Fruit fly (Drosophila melanogaster): ENCODE results near the gene GAA1.

GAA1 gene

DNA sequence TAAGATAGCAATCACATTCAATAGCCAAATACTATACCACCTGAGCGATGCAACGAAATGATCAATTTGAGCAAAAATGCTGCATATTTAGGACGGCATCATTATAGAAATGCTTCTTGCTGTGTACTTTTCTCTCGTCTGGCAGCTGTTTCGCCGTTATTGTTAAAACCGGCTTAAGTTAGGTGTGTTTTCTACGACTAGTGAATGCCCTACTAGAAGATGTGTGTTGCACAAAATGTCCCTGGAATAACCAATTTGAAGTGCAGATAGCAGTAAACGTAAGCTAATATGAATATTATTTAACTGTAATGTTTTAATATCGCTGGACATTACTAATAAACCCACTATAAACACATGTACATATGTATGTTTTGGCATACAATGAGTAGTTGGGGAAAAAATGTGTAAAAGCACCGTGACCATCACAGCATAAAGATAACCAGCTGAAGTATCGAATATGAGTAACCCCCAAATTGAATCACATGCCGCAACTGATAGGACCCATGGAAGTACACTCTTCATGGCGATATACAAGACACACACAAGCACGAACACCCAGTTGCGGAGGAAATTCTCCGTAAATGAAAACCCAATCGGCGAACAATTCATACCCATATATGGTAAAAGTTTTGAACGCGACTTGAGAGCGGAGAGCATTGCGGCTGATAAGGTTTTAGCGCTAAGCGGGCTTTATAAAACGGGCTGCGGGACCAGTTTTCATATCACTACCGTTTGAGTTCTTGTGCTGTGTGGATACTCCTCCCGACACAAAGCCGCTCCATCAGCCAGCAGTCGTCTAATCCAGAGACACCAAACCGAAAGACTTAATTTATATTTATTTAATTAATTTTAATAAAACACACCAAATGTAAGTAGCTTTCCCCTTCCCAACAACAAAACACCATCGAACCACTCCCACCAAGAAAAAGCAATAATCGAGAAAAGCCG lies 27.3 kb upstream of the GAA1 start, which contains the start of gene Act5C (continued):
- TF ChIP-seq ap (GFP tag; IDR thresholded peaks at IDR 0.05) (peak; percentile 82), Scr (GFP tag; IDR thresholded peaks at IDR 0.05; ENCODE audit: partially characterized antibody) (no peak), BEAF-32 (GFP tag; optimal IDR thresholded peaks at IDR 0.05) (peak; percentile 1)

DNA sequence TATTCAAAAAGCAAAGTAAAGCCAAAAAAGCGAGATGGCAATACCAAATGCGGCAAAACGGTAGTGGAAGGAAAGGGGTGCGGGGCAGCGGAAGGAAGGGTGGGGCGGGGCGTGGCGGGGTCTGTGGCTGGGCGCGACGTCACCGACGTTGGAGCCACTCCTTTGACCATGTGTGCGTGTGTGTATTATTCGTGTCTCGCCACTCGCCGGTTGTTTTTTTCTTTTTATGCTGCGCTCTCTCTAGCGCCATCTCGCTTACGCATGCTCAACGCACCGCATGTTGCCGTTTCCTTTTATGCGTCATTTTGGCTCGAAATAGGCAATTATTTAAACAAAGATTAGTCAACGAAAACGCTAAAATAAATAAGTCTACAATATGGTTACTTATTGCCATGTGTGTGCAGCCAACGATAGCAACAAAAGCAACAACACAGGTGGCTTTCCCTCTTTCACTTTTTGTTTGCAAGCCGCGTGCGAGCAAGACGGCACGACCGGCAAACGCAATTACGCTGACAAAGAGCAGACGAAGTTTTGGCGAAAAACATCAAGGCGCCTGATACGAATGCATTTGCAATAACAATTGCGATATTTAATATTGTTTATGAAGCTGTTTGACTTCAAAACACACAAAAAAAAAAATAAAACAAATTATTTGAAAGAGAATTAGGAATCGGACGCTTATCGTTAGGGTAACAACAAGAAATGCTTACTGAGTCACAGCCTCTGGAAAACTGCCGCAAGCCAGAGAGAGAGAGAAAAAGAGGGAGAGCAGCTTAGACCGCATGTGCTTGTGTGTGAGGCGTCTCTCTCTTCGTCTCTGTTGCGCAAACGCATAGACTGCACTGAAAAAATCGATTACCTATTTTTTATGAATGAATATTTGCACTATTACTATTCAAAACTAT lies 26.3 kb upstream of the GAA1 start:
- TF ChIP-seq CG7928 (GFP tag; optimal IDR thresholded peaks at IDR 0.05) (no peak), CrebB (tag; optimal IDR thresholded peaks at IDR 0.05) (peak; percentile 23), Scr (GFP tag; IDR thresholded peaks at IDR 0.05; ENCODE audit: partially characterized antibody) (0 out of 2 replicates have a peak, but pooled peaks have one; percentile 13), ind (GFP tag; optimal IDR thresholded peaks at IDR 0.05) (no peak), ato (GFP tag; IDR thresholded peaks at IDR 0.05; ENCODE audit: partially characterized antibody) (no peak), Kr (GFP tag; optimal IDR thresholded peaks at IDR 0.05) (peak; percentile 36), Adf1 (GFP tag; IDR thresholded peaks at IDR 0.05) (peak; percentile 66), crol (GFP tag; IDR thresholded peaks at IDR 0.05) (peak; percentile 100), CG7556 (GFP tag; optimal IDR thresholded peaks at IDR 0.05) (no peak), nom (GFP tag; optimal IDR thresholded peaks at IDR 0.05) (peak; percentile 69), jing (GFP tag; optimal IDR thresholded peaks at IDR 0.05) (no peak), z (GFP tag; IDR thresholded peaks at IDR 0.05) (0 out of 3 replicates have a peak, but pooled peaks have one; percentile 36), CG12155 (GFP tag; optimal IDR thresholded peaks at IDR 0.05) (peak; percentile 93), fu2 (GFP tag; optimal IDR thresholded peaks at IDR 0.05) (no peak), BEAF-32 (GFP tag; optimal IDR thresholded peaks at IDR 0.05) (no peak), CG30403 (GFP tag; optimal IDR thresholded peaks at IDR 0.05) (no peak), CG31388 (GFP tag; optimal IDR thresholded peaks at IDR 0.05) (no peak), bab2 (GFP tag; optimal IDR thresholded peaks at IDR 0.05) (no peak), B-H2 (GFP tag; optimal IDR thresholded peaks at IDR 0.05) (peak; percentile 8), onecut (GFP tag; IDR thresholded peaks at IDR 0.05) (no peak), danr (GFP tag; IDR thresholded peaks at IDR 0.05) (no peak), YL-1 (GFP tag; optimal IDR thresholded peaks at IDR 0.05) (no peak), Drgx (GFP tag; IDR thresholded peaks at IDR 0.05) (peak; percentile 27; the same call in 1 of the 2 replicates), CG10267 (tag; optimal IDR thresholded peaks at IDR 0.05) (no peak), Fer2 (tag; optimal IDR thresholded peaks at IDR 0.05) (no peak), CG13296 (GFP tag; optimal IDR thresholded peaks at IDR 0.05) (peak; percentile 26), ttk (GFP tag; IDR thresholded peaks at IDR 0.05) (no peak), mirr (GFP tag; optimal IDR thresholded peaks at IDR 0.05) (peak; percentile 3), lmd (GFP tag; IDR thresholded peaks at IDR 0.05) (no peak), CG7987 (GFP tag; optimal IDR thresholded peaks at IDR 0.05) (no peak), CG12391 (tag; optimal IDR thresholded peaks at IDR 0.05) (no peak), Xrp1 (GFP tag; IDR thresholded peaks at IDR 0.05) (0 out of 2 replicates have a peak, but pooled peaks have one; percentile 6), slbo (GFP tag; IDR thresholded peaks at IDR 0.05) (peak; percentile 23; the same call in 1 of the 2 replicates), CG14710 (tag; optimal IDR thresholded peaks at IDR 0.05) (no peak), twi (tag; optimal IDR thresholded peaks at IDR 0.05) (peak; percentile 70), fru (optimal IDR thresholded peaks at IDR 0.05) (peak; percentile 35), CG12299 (tag; optimal IDR thresholded peaks at IDR 0.05) (peak; percentile 15), repo (GFP tag; optimal IDR thresholded peaks at IDR 0.05) (no peak), bbx (GFP tag; IDR thresholded peaks at IDR 0.05; ENCODE audit: partially characterized antibody) (no peak), CG10543 (GFP tag; optimal IDR thresholded peaks at IDR 0.05) (peak; percentile 77), Spps (tag; optimal IDR thresholded peaks at IDR 0.05) (no peak), Hand (GFP tag; optimal IDR thresholded peaks at IDR 0.05) (peak; percentile 21), CG32772 (GFP tag; IDR thresholded peaks at IDR 0.05) (peak; percentile 73)

All from whole organism, embryonic.